Fruit fly (Drosophila melanogaster) whole organism, larva: ENCODE data around the gene Gr22e.
A peak's percentile ranks its signal among the peaks of the same experiment; 100 is the strongest.

Source experiments
- noc ChIP-seq: fragments of 200-800 bp; sonication (Bioruptor generic); optimal IDR thresholded peaks from 3 replicates; lab custom pipeline; 2019; ENCODE audit warnings: missing biosample characterization, mild to moderate bottlenecking, missing genetic modification characterization, moderate library complexity

The Gr22e gene

dm6 chr2L:1783762-1784161 lies at the start of gene Gr22e:
Gene Gr22e, plus strand, starts transcription at chr2L:1784062.
- no peak for TF ChIP-seq noc (tag; lab: Kevin White, UChicago)

dm6 chr2L:1735133-1735532 lies 48.7 kb upstream of the Gr22e start:
- TF ChIP-seq noc (tag; lab: Kevin White, UChicago): no peak

dm6 chr2L:1737057-1737581 lies 46.7 kb upstream of the Gr22e start:
- peak; percentile 84 for TF ChIP-seq noc (tag; lab: Kevin White, UChicago)

dm6 chr2L:1738054-1738453 lies 45.8 kb upstream of the Gr22e start:
- TF ChIP-seq noc (tag; lab: Kevin White, UChicago): no peak

dm6 chr2L:1740095-1740494 lies 43.8 kb upstream of the Gr22e start:
- TF ChIP-seq noc (tag; lab: Kevin White, UChicago): no peak

- peak; percentile 54 for TF ChIP-seq noc (tag; lab: Kevin White, UChicago)
Observed at dm6 chr2L:1743800-1744199, 40.1 kb upstream of the Gr22e start.

dm6 chr2L:1748410-1748809 lies 35.5 kb upstream of the Gr22e start:
- no peak for TF ChIP-seq noc (tag; lab: Kevin White, UChicago)

dm6 chr2L:1751953-1752352 lies 31.9 kb upstream of the Gr22e start, which contains the start of the genes CG17712 and CG17648:
Gene CG17712, minus strand, starts transcription at chr2L:1752122.
Gene CG17648, plus strand, starts transcription at chr2L:1752308.
- no peak for TF ChIP-seq noc (tag; lab: Kevin White, UChicago)

- no peak for TF ChIP-seq noc (tag; lab: Kevin White, UChicago)
Observed at dm6 chr2L:1756351-1756750, 27.5 kb upstream of the Gr22e start, which contains the start of gene Gr22f. Gene Gr22f, minus strand, starts transcription at chr2L:1756451.

- no peak for TF ChIP-seq noc (tag; lab: Kevin White, UChicago)
Observed at dm6 chr2L:1758853-1759252, 25.0 kb upstream of the Gr22e start, which contains the start of gene CG17650. Gene CG17650, minus strand, starts transcription at chr2L:1759093.

dm6 chr2L:1787929-1788328 lies 4.1 kb downstream of the Gr22e start:
- no peak for TF ChIP-seq noc (tag; lab: Kevin White, UChicago)

dm6 chr2L:1790261-1790660 lies 6.4 kb downstream of the Gr22e start, which contains the start of gene Gr22d:
Gene Gr22d, minus strand, starts transcription at chr2L:1790361.
- no peak for TF ChIP-seq noc (tag; lab: Kevin White, UChicago)

dm6 chr2L:1791723-1792122 lies 7.9 kb downstream of the Gr22e start, which contains the start of gene Gr22c:
Gene Gr22c, minus strand, starts transcription at chr2L:1791823.
- TF ChIP-seq noc (tag; lab: Kevin White, UChicago): no peak

dm6 chr2L:1793168-1793567 lies 9.3 kb downstream of the Gr22e start, which contains the start of gene Gr22b:
Gene Gr22b, minus strand, starts transcription at chr2L:1793268.
- TF ChIP-seq noc (tag; lab: Kevin White, UChicago): no peak

- TF ChIP-seq noc (tag; lab: Kevin White, UChicago): no peak
Observed at dm6 chr2L:1794817-1795216, 11.0 kb downstream of the Gr22e start, which contains the start of gene Gr22a. Gene Gr22a, minus strand, starts transcription at chr2L:1794917.

dm6 chr2L:1823231-1823630 lies 39.4 kb downstream of the Gr22e start, which contains the start of gene CG31933:
Gene CG31933, minus strand, starts transcription at chr2L:1823331.
- TF ChIP-seq noc (tag; lab: Kevin White, UChicago): no peak

- peak; percentile 11 for TF ChIP-seq noc (tag; lab: Kevin White, UChicago)
Observed at dm6 chr2L:1826400-1826799, 42.5 kb downstream of the Gr22e start, which contains the start of gene CG31664. Gene CG31664, minus strand, starts transcription at chr2L:1826500.
